Worm (Caenorhabditis elegans) whole organism, late embryonic: ENCODE measurements around the gene Y75B8A.44.

ENCODE experiments used
- C08G9.2 ChIP-seq: sonication (generic microtip); optimal IDR thresholded peaks from 2 replicates; lab custom pipeline; 2016; ENCODE audit warnings: mild to moderate bottlenecking, missing genetic modification characterization, moderate library complexity, missing compliant biosample characterization
- F13H6.1 ChIP-seq: sonication (generic microtip); optimal IDR thresholded peaks from 2 replicates; lab custom pipeline; 2016; ENCODE audit warnings: missing genetic modification characterization, missing compliant biosample characterization
- ahr-1 ChIP-seq: sonication (generic microtip); optimal IDR thresholded peaks from 2 replicates; lab custom pipeline; 2016; ENCODE audit warnings: missing genetic modification characterization, missing compliant biosample characterization

DNA sequence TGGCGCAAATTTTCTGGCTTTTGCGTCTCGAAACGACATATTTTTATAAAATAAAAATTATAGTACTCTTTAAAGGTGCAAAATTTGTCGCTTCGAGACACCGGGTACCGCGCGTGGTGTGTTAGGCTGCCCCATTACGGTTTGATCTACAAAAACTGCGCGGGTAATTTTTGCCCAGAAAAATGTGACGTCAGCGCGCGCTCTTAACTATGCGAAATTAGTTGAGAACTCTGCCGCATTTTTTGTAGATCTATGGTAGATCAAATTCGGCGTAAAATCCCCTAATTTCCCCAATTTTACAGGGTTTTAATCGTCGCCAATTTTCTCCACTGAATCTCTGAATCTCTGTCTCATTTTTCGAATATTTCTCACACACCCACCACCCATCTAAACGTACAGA, 33.8 kb upstream of the Y75B8A.44 start, which contains the start of gene Y75B8A.8:
- no peak for TF ChIP-seq ahr-1 (tag; lab: Kevin White, UChicago)
- no peak for TF ChIP-seq F13H6.1 (tag; lab: Kevin White, UChicago)
- TF ChIP-seq C08G9.2 (tag; lab: Kevin White, UChicago), result no peak
